Worm (Caenorhabditis elegans) whole organism, midembryonic: ENCODE measurements around the gene clh-4.

Experiments
- T22C8.4 ChIP-seq: fragments of 200-800 bp; sonication (Bioruptor generic); IDR thresholded peaks from 2 replicates; pipeline ENCODE4 v1.3.6; 2022; ENCODE audit warnings: missing genetic modification characterization, missing compliant biosample characterization
- cog-1 ChIP-seq: sonication (generic microtip); optimal IDR thresholded peaks from 2 replicates; lab custom pipeline; 2016; ENCODE audit warnings: missing genetic modification characterization, missing compliant biosample characterization
- flt-1 ChIP-seq: fragments of 200-800 bp; sonication (Bioruptor generic); IDR thresholded peaks from 2 replicates; pipeline ENCODE4 v1.3.6; 2022; ENCODE audit warnings: missing genetic modification characterization, missing compliant biosample characterization
- klf-2 ChIP-seq: fragments of 200-800 bp; sonication (Bioruptor generic); conservative IDR thresholded peaks from 2 replicates; pipeline ENCODE4 v1.3.6; 2022; ENCODE audit warnings: missing genetic modification reagents, missing genetic modification characterization, missing compliant biosample characterization
- med-1 ChIP-seq: sonication (generic microtip); optimal IDR thresholded peaks from 2 replicates; lab custom pipeline; 2017; ENCODE audit warnings: missing genetic modification characterization, mild to moderate bottlenecking, missing compliant biosample characterization, antibody characterized with exemption, missing genetic modification reagents; ENCODE audit not compliant: insufficient read depth
- ref-1 ChIP-seq: fragments of 200-800 bp; sonication (Bioruptor generic); conservative IDR thresholded peaks from 2 replicates; pipeline ENCODE4 v1.3.6; 2022; ENCODE audit warnings: missing genetic modification reagents, missing genetic modification characterization, missing compliant biosample characterization
- tab-1 ChIP-seq: fragments of 200-800 bp; sonication (Bioruptor generic); IDR thresholded peaks from 2 replicates; pipeline ENCODE4 v1.3.6; 2022; ENCODE audit warnings: missing genetic modification characterization, missing compliant biosample characterization
- ztf-23 ChIP-seq: fragments of 200-800 bp; sonication (Bioruptor generic); IDR thresholded peaks from 2 replicates; pipeline ENCODE4 v1.3.6; 2022; ENCODE audit warnings: missing genetic modification reagents, missing genetic modification characterization, missing compliant biosample characterization
- ztf-29 ChIP-seq: fragments of 200-800 bp; sonication (Bioruptor generic); IDR thresholded peaks from 2 replicates; pipeline ENCODE4 v1.3.6; 2022; ENCODE audit warnings: missing genetic modification reagents, missing genetic modification characterization, missing compliant biosample characterization

Gene clh-4

DNA sequence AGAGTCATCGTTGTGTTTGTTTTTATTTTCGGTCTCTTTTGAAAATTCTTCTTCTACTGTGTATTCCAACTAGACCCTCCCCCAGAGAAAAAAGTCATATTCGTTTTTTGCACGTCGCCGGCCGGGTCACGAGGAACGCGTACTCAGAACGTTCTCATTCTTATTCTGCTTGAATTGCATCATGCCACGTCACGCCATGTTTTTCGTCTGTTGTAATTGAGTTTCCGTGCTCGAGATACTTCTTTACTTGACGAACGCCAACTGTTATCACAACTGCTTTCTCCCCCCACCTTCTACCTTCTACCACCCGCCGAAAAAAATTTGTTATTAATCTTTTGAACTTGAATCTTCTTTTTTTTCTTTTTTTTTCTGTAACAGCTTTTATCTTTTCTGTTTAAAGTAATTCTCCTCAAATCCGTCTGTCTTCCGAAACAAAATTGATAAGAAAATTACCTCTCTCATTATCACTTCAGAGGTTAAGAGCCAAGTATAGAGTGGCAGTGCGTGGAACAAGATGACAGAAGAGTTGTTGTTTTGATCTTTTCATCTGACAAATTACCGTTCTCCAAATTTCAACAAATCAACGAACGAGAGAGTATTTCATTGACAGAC, 42.4 kb upstream of the clh-4 start:
- TF ChIP-seq med-1 (no peak), ztf-29 (GFP tag; lab: Robert Waterston, UW) (no peak), ztf-23 (GFP tag; lab: Robert Waterston, UW) (no peak), tab-1 (no peak), flt-1 (GFP tag; lab: Robert Waterston, UW) (no peak), T22C8.4 (no peak)

DNA sequence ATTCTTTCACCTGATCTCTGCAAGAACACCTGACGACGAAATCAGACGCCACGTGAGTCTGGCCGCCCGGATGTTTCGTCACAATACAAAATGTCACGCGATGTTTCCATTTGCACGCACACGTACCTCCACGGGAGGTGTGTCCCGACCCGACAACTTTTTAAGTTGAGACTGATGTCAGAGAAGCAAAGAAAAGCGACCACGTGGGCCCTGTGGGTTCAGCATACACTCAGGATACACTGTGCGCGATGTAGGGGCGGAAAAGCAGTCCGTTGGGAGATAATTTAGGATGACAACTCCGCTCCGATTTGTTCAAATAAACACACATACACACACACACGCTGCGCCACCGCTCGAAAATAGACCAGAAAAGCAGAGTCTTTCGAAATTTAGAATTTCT, 41.8 kb upstream of the clh-4 start:
- no peak for TF ChIP-seq cog-1 (tag; lab: Kevin White, UChicago)
- TF ChIP-seq ref-1 (GFP tag; lab: Robert Waterston, UW) = no peak
- TF ChIP-seq tab-1 = no peak
- no peak for TF ChIP-seq ztf-29 (GFP tag; lab: Robert Waterston, UW)
- no peak for TF ChIP-seq med-1
- TF ChIP-seq T22C8.4 = no peak
- no peak for TF ChIP-seq ztf-23 (GFP tag; lab: Robert Waterston, UW)
- TF ChIP-seq flt-1 (GFP tag; lab: Robert Waterston, UW) = no peak
- no peak for TF ChIP-seq klf-2 (GFP tag; lab: Robert Waterston, UW)

DNA sequence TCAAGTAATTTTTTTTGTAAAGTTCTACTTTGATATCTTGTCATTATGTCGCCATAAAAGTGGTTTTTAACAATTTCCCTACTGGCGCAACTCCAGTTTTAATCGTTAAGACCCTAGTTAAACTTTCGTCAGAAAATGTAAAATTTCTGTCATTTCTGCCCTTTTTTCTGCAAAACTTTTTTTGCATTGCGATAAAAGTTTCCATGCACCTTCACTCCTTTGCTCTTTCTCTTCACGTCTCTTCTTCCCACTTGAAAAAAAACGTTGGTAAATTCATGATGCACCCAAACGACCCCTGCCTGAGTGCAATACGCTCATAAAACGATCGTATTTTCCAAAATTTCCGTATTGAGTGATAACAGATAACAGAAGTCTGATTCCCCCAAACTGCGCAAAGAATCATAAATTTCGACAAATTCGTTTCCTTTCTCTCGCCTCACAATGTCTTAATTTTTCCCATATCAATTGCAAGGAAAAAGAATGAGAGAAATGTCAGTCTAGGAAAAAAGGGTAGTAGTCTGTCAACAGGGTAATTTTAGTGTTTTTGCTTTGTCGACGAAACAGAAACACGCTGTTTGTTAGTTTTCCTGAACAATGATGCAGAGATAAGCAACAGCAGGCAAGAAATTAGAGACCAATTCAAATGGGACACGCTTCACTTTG, 40.5 kb upstream of the clh-4 start:
- TF ChIP-seq ref-1 (GFP tag; lab: Robert Waterston, UW) (no peak), ztf-29 (GFP tag; lab: Robert Waterston, UW) (no peak), ztf-23 (GFP tag; lab: Robert Waterston, UW) (no peak), cog-1 (tag; lab: Kevin White, UChicago) (no peak), klf-2 (GFP tag; lab: Robert Waterston, UW) (no peak), med-1 (no peak), T22C8.4 (no peak), flt-1 (GFP tag; lab: Robert Waterston, UW) (no peak), tab-1 (no peak)

DNA sequence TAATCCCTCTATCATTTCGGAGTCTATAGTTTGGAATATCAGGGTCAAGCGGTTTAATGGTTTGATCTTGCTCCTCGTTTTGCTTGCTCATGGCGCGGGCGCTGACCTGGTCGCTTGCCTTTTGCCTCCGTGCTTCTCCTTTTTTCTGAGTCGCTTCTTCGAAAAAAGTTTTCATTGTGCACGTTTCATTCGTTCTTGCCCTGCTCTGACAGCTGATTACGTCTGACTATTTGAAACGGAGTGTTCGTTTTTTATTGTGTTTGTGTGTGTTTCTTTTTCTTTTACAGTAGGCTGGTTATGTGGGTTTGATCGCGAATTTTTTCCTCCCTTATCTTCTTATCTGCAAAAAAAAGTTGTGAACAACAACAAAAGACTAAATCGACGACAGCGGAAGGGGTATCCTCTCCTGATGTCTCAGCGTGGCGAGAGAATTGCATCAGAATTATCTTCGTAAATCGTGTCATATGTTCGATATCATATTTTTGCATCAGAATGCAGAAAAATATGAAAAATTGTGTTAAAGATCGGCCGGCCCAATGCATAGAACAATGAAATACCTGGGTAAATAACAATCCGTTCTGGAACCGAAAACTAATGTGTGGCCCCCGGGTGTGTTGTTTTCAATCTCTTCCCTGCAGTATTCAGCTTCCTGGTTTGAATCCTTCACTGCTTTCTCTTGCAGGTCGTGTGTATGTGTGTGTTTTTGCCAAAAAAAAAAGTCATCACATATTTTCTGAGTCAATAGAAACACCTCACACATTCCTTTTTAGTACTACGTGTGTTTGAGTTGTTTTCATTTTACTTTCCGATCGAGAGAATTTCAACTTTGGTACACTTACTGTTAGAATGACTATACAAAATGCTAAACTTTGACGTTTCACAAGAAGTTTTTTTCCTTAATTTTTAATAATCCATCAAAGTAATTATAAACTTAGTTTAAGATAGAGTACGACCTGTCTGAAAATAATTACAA, 39.5 kb upstream of the clh-4 start, which contains the start of gene ZK470.4:
TSS of gene ZK470.4 (minus strand) at position 175 of the 973 bp plus-strand sequence.
- TF ChIP-seq T22C8.4 (no peak), ztf-23 (GFP tag; lab: Robert Waterston, UW) (no peak), tab-1 (no peak), cog-1 (tag; lab: Kevin White, UChicago) (no peak)

DNA sequence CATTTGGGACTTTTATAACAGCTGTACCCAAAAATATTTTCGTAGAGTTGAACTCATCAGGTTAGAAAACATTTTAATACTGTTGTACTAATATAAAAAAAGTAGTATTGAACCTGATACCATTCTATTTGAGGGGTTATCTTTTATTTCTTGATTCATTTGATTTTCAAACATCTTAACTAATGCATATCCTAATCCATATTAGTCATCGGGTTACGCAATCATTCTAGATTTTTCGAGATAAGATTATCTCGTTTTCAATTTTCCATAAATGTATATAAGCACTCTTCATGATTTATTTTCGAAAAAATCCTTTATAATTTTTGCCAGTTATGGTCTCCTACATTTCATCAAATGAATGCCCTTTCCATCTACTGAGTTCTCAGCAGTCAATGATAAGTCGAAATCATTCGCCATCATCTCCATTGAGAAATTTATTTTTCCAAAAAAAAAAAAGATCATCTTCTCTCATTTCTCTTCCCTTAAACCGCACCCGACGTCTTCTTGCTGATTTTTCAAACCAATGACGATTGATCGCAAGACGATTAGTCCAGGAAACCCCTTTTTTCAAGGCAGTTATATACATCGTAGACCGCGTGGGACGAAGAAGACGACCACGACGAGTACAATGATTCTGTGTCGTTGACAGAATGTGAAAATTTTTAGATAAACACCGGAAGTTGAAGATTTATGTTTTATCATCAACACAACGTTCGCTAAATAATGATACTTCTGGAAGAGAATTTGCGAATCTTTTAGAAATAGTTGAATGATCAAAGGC, 38.2 kb upstream of the clh-4 start:
- TF ChIP-seq med-1 = no peak
- TF ChIP-seq tab-1 = no peak
- no peak for TF ChIP-seq cog-1 (tag; lab: Kevin White, UChicago)
- TF ChIP-seq flt-1 (GFP tag; lab: Robert Waterston, UW) = no peak
- no peak for TF ChIP-seq ztf-29 (GFP tag; lab: Robert Waterston, UW)
- TF ChIP-seq klf-2 (GFP tag; lab: Robert Waterston, UW) = no peak
- no peak for TF ChIP-seq ref-1 (GFP tag; lab: Robert Waterston, UW)
- TF ChIP-seq T22C8.4 = no peak
- TF ChIP-seq ztf-23 (GFP tag; lab: Robert Waterston, UW) = no peak

DNA sequence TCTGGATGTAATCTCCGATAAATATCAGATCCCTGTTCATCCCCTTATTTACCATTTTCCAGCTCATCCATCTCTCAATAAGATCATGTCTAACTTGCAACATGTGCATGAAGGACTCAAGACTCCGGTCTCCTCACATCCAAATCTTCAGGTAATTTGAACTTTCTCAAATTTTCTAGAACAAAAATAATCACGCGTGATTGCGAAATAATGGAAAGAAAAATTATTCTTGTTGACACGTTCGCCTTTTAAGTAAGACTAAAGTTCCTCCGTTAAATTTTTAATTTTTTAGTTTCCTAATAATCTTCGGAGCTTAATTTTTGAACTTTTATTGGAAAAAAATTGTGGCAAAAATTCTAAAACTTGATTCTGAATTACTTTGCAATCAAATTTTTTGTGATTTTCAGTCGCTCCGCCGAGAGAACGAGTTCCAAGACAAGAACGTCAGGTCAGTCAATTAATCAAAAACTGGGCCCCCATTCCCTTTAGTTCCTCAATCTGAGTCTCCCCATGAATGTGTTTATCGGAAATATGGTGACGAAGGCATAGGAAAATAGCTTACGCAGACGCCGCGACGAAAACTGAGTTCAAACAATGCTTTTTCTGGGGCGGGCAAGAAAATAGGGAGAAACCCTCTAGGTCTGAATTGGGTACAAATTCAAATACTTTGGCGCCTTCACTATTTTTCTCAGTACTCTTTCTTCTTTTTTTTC, 37.2 kb upstream of the clh-4 start:
- no peak for TF ChIP-seq ref-1 (GFP tag; lab: Robert Waterston, UW)
- no peak for TF ChIP-seq med-1
- no peak for TF ChIP-seq klf-2 (GFP tag; lab: Robert Waterston, UW)
- no peak for TF ChIP-seq ztf-29 (GFP tag; lab: Robert Waterston, UW)
- TF ChIP-seq ztf-23 (GFP tag; lab: Robert Waterston, UW) = no peak

DNA sequence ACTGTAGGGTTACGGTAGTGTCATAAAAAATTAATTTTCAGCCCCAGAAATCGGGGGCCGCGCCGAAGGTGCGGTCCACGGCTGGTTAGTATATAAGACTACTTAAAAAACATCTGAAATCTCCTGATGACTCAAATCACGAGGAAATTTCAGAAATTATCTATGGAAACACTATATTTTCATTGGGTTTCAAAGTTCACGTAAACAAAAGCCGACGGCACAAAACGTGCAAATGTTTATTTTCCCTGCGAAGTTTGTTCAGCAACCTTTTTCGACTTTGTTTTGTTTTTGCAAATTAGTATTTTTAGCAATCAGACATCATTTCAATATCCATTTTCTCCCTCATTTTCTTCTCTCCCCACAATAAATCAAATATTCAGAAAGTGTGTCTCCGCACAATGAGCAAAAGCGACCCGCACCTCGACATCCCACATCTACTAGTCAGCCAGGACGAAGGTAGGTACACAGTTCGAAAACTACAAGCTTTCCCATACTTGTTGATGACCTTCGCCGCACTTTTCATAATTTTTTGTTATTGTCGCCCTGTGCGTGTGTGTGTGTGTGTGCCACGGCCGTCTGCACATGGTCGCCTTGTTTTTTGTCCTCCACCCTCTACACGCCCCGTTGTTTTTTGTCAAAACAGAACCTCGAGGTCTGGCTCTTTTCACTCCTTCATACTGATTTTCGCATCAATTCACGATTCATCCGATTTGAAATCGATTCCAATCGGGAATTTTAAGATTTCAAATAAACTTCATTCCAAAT, 36.4 kb upstream of the clh-4 start:
- TF ChIP-seq ztf-23 (GFP tag; lab: Robert Waterston, UW) = no peak
- no peak for TF ChIP-seq T22C8.4
- no peak for TF ChIP-seq cog-1 (tag; lab: Kevin White, UChicago)
- TF ChIP-seq ref-1 (GFP tag; lab: Robert Waterston, UW) = no peak
- TF ChIP-seq flt-1 (GFP tag; lab: Robert Waterston, UW) = no peak
- no peak for TF ChIP-seq tab-1
- no peak for TF ChIP-seq med-1
- no peak for TF ChIP-seq ztf-29 (GFP tag; lab: Robert Waterston, UW)
- TF ChIP-seq klf-2 (GFP tag; lab: Robert Waterston, UW) = no peak

DNA sequence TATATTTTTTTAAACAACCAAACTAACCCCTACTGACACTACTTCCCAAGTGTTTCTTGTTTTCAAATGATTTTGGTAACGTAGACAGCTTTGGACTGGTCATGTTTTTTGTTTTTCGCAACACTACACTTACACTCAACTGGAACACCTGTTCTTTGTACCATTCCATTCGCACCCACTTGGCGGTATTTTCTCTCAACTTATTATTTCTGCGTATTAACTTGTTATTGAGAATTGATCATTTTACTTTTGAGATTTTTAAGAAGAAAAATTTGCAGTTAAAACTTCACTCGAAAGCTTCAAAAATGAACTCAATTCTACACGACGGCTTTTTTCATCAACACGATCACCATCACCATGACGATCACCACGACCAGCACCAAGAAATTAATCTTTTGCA, 34.5 kb upstream of the clh-4 start, which contains the start of gene ZK470.2:
TSS of gene ZK470.2 (plus strand) at position 301 of the 400 bp plus-strand sequence.
- TF ChIP-seq med-1 = no peak
- TF ChIP-seq klf-2 (GFP tag; lab: Robert Waterston, UW) = no peak
- no peak for TF ChIP-seq T22C8.4
- no peak for TF ChIP-seq tab-1
- no peak for TF ChIP-seq flt-1 (GFP tag; lab: Robert Waterston, UW)
- TF ChIP-seq ztf-29 (GFP tag; lab: Robert Waterston, UW) = no peak
- TF ChIP-seq ref-1 (GFP tag; lab: Robert Waterston, UW) = no peak
- TF ChIP-seq ztf-23 (GFP tag; lab: Robert Waterston, UW) = no peak
- no peak for TF ChIP-seq cog-1 (tag; lab: Kevin White, UChicago)
